Fruit fly (Drosophila melanogaster) whole organism, embryonic: ENCODE results near the gene CG3337.

ENCODE experiments used
- Ada2b ChIP-seq: fragments of 200-800 bp; sonication (Bioruptor generic); IDR thresholded peaks from 2 replicates; pipeline ENCODE4 v1.3.6; 2022; ENCODE audit warnings: missing biosample characterization, missing genetic modification characterization
- Atf6 ChIP-seq: fragments of 200-800 bp; sonication (Bioruptor generic); IDR thresholded peaks from 2 replicates; pipeline ENCODE4 v1.3.6; 2022; ENCODE audit warnings: missing biosample characterization, missing genetic modification characterization
- BEAF-32 ChIP-seq: fragments of 200-800 bp; sonication (Bioruptor generic); optimal IDR thresholded peaks from 3 replicates; lab custom pipeline; 2017; ENCODE audit warnings: missing biosample characterization, missing genetic modification characterization, mild to moderate bottlenecking, moderate library complexity, missing genetic modification reagents
- CG10462 ChIP-seq: fragments of 200-800 bp; sonication (Bioruptor generic); optimal IDR thresholded peaks from 2 replicates; lab custom pipeline; 2016; ENCODE audit warnings: missing biosample characterization, missing genetic modification characterization
- CG11723 ChIP-seq: fragments of 200-800 bp; sonication (Bioruptor generic); optimal IDR thresholded peaks from 2 replicates; lab custom pipeline; 2017; ENCODE audit warnings: missing biosample characterization, mild to moderate bottlenecking, missing genetic modification characterization
- CG12236 ChIP-seq: fragments of 200-800 bp; sonication (Bioruptor generic); optimal IDR thresholded peaks from 2 replicates; lab custom pipeline; 2016; ENCODE audit warnings: missing biosample characterization, missing genetic modification characterization
- CG13894 ChIP-seq: fragments of 200-800 bp; sonication (Bioruptor generic); optimal IDR thresholded peaks from 3 replicates; lab custom pipeline; 2018; ENCODE audit warnings: missing biosample characterization, mild to moderate bottlenecking, missing genetic modification characterization, moderate library complexity
- CG14667 ChIP-seq: fragments of 200-800 bp; sonication (Bioruptor generic); IDR thresholded peaks from 2 replicates; pipeline ENCODE4 v1.3.6; 2022; ENCODE audit warnings: missing biosample characterization, missing genetic modification characterization
- CG16779 ChIP-seq: fragments of 200-800 bp; sonication (Bioruptor generic); IDR thresholded peaks from 2 replicates; pipeline ENCODE4 v1.3.6; 2022; ENCODE audit warnings: missing biosample characterization, missing genetic modification characterization
- CG17328 ChIP-seq: fragments of 200-800 bp; sonication (Bioruptor generic); IDR thresholded peaks from 2 replicates; pipeline ENCODE4 v1.3.6; 2022; ENCODE audit warnings: missing biosample characterization, missing genetic modification characterization
- CG17912 ChIP-seq: fragments of 200-800 bp; sonication (Bioruptor generic); optimal IDR thresholded peaks from 2 replicates; lab custom pipeline; 2018; ENCODE audit warnings: missing biosample characterization, mild to moderate bottlenecking, missing genetic modification characterization
- CG18011 ChIP-seq: fragments of 200-800 bp; sonication (Bioruptor generic); optimal IDR thresholded peaks from 2 replicates; lab custom pipeline; 2017; ENCODE audit warnings: missing biosample characterization, missing genetic modification characterization, mild to moderate bottlenecking, moderate library complexity, missing genotype
- CG31365 ChIP-seq: fragments of 200-800 bp; sonication (Bioruptor generic); optimal IDR thresholded peaks from 2 replicates; lab custom pipeline; 2018; ENCODE audit warnings: missing biosample characterization, mild to moderate bottlenecking, missing genetic modification characterization
- CG31441 ChIP-seq: fragments of 200-800 bp; sonication (Bioruptor generic); IDR thresholded peaks from 2 replicates; pipeline ENCODE4 v1.3.6; 2022; ENCODE audit warnings: missing biosample characterization, missing genetic modification characterization
- CG4360 ChIP-seq: fragments of 200-800 bp; sonication (Bioruptor generic); IDR thresholded peaks from 2 replicates; pipeline ENCODE4 v1.3.6; 2022; ENCODE audit warnings: missing biosample characterization, missing genetic modification characterization
- CG6175 ChIP-seq: fragments of 200-800 bp; sonication (Bioruptor generic); IDR thresholded peaks from 3 replicates; pipeline ENCODE4 v1.3.6; 2022; ENCODE audit warnings: missing biosample characterization, missing genetic modification characterization
- CG6813 ChIP-seq: fragments of 200-800 bp; sonication (Bioruptor generic); optimal IDR thresholded peaks from 2 replicates; lab custom pipeline; 2017; ENCODE audit warnings: missing biosample characterization, missing genetic modification characterization, mild to moderate bottlenecking, moderate library complexity, missing genetic modification reagents
- CG8359 ChIP-seq: fragments of 200-800 bp; sonication (Bioruptor generic); optimal IDR thresholded peaks from 2 replicates; lab custom pipeline; 2017; ENCODE audit warnings: missing biosample characterization, mild to moderate bottlenecking, missing genetic modification characterization, borderline replicate concordance
- CHES-1-like ChIP-seq: fragments of 200-800 bp; sonication (Bioruptor generic); optimal IDR thresholded peaks from 2 replicates; lab custom pipeline; 2016; ENCODE audit warnings: missing biosample characterization, missing genetic modification characterization
- Chrac-16 ChIP-seq: fragments of 200-800 bp; sonication (Bioruptor generic); optimal IDR thresholded peaks from 3 replicates; lab custom pipeline; 2016; ENCODE audit warnings: missing biosample characterization, missing genetic modification characterization
- D19B ChIP-seq: fragments of 200-800 bp; sonication (Bioruptor generic); optimal IDR thresholded peaks from 2 replicates; lab custom pipeline; 2017; ENCODE audit warnings: missing biosample characterization, mild to moderate bottlenecking, missing genetic modification characterization
- Dfd ChIP-seq, 2 experiments: fragments of >200 bp; optimal IDR thresholded peaks; 2 replicates each; lab custom pipeline; 2017; ENCODE audit warnings: missing biosample characterization in 2 of 2, missing genetic modification characterization in 2 of 2
- E2f2 ChIP-seq: fragments of 200-800 bp; sonication (Bioruptor generic); IDR thresholded peaks from 2 replicates; pipeline ENCODE4 v1.3.6; 2022; ENCODE audit warnings: missing biosample characterization, missing genetic modification characterization
- Ets65A ChIP-seq: fragments of 200-800 bp; sonication (Bioruptor generic); peaks from one replicate; lab custom pipeline; 2016; ENCODE audit warnings: missing biosample characterization, missing genetic modification characterization
- Hey ChIP-seq: fragments of 200-800 bp; sonication (Bioruptor generic); optimal IDR thresholded peaks from 3 replicates; lab custom pipeline; 2018; ENCODE audit warnings: missing biosample characterization, mild to moderate bottlenecking, missing genetic modification characterization
- HmgD ChIP-seq: fragments of 200-800 bp; sonication (Bioruptor generic); optimal IDR thresholded peaks from 3 replicates; lab custom pipeline; 2016; ENCODE audit warnings: missing biosample characterization, missing genetic modification characterization
- MESR4 ChIP-seq: fragments of 200-800 bp; sonication (Bioruptor generic); optimal IDR thresholded peaks from 2 replicates; lab custom pipeline; 2018; ENCODE audit warnings: missing biosample characterization, mild to moderate bottlenecking, missing genetic modification characterization, moderate library complexity
- Ravus ChIP-seq: fragments of 200-800 bp; sonication (Bioruptor generic); IDR thresholded peaks from 2 replicates; pipeline ENCODE4 v1.3.6; 2022; ENCODE audit warnings: missing biosample characterization, missing genetic modification characterization
- Scr ChIP-seq: fragments of 200-800 bp; sonication (Bioruptor generic); IDR thresholded peaks from 2 replicates; pipeline ENCODE4 v1.3.6; 2022; ENCODE audit warnings: missing biosample characterization, missing genetic modification characterization; ENCODE audit not compliant: partially characterized antibody
- Sox102F ChIP-seq: fragments of 200-800 bp; sonication (Bioruptor generic); optimal IDR thresholded peaks from 2 replicates; lab custom pipeline; 2018; ENCODE audit warnings: missing biosample characterization, mild to moderate bottlenecking, missing genetic modification characterization, moderate library complexity
- amos ChIP-seq: fragments of 200-800 bp; sonication (Bioruptor generic); IDR thresholded peaks from 2 replicates; pipeline ENCODE4 v1.3.6; 2022; ENCODE audit warnings: missing biosample characterization, missing genetic modification characterization; ENCODE audit not compliant: partially characterized antibody
- cad ChIP-seq: fragments of >200 bp; optimal IDR thresholded peaks from 2 replicates; lab custom pipeline; 2017; ENCODE audit warnings: missing biosample characterization, missing genetic modification characterization
- chm ChIP-seq: fragments of 200-800 bp; sonication (Bioruptor generic); IDR thresholded peaks from 2 replicates; pipeline ENCODE4 v1.3.6; 2022; ENCODE audit warnings: missing biosample characterization, missing genetic modification characterization
- croc ChIP-seq: fragments of 200-800 bp; sonication (Bioruptor generic); conservative IDR thresholded peaks from 3 replicates; pipeline ENCODE4 v1.3.6; 2022; ENCODE audit warnings: missing biosample characterization, missing genetic modification characterization
- cwo ChIP-seq: fragments of 200-800 bp; sonication (Bioruptor generic); optimal IDR thresholded peaks from 3 replicates; lab custom pipeline; 2017; ENCODE audit warnings: missing biosample characterization, missing genetic modification characterization, mild to moderate bottlenecking, moderate library complexity, missing genetic modification reagents
- disco-r ChIP-seq: fragments of 200-800 bp; sonication (Bioruptor generic); optimal IDR thresholded peaks from 2 replicates; lab custom pipeline; 2016; ENCODE audit warnings: missing biosample characterization, missing genetic modification characterization
- emc ChIP-seq: fragments of 200-800 bp; sonication (Bioruptor generic); optimal IDR thresholded peaks from 2 replicates; lab custom pipeline; 2016; ENCODE audit warnings: missing biosample characterization, missing genetic modification characterization
- gcm ChIP-seq: fragments of 200-800 bp; sonication (Bioruptor generic); optimal IDR thresholded peaks from 2 replicates; lab custom pipeline; 2019; ENCODE audit warnings: missing biosample characterization, mild to moderate bottlenecking, missing genetic modification characterization, moderate library complexity
- her ChIP-seq: fragments of 200-800 bp; sonication (Bioruptor generic); optimal IDR thresholded peaks from 2 replicates; lab custom pipeline; 2016; ENCODE audit warnings: missing biosample characterization, missing genetic modification characterization
- kah ChIP-seq: fragments of 200-800 bp; sonication (Bioruptor generic); optimal IDR thresholded peaks from 2 replicates; lab custom pipeline; 2018; ENCODE audit warnings: missing biosample characterization, mild to moderate bottlenecking, missing genetic modification characterization
- kni ChIP-seq: fragments of 200-800 bp; sonication (Bioruptor generic); optimal IDR thresholded peaks from 3 replicates; lab custom pipeline; 2017; ENCODE audit warnings: mild to moderate bottlenecking, missing biosample characterization, missing genetic modification reagents, missing genetic modification characterization
- lilli ChIP-seq: fragments of 200-800 bp; sonication (Bioruptor generic); optimal IDR thresholded peaks from 3 replicates; lab custom pipeline; 2016; ENCODE audit warnings: missing biosample characterization, missing genetic modification characterization
- lmd ChIP-seq: fragments of 200-800 bp; sonication (Bioruptor generic); IDR thresholded peaks from 2 replicates; pipeline ENCODE4 v1.3.6; 2022; ENCODE audit warnings: missing biosample characterization, missing genetic modification characterization
- nerfin-1 ChIP-seq: fragments of 200-800 bp; sonication (Bioruptor generic); optimal IDR thresholded peaks from 3 replicates; lab custom pipeline; 2019; ENCODE audit warnings: missing biosample characterization, mild to moderate bottlenecking, missing genetic modification characterization, moderate library complexity
- odd ChIP-seq: fragments of 200-800 bp; sonication (Bioruptor generic); optimal IDR thresholded peaks from 2 replicates; lab custom pipeline; 2017; ENCODE audit warnings: missing biosample characterization, mild to moderate bottlenecking, missing genetic modification characterization
- org-1 ChIP-seq: fragments of 200-800 bp; sonication (Bioruptor generic); optimal IDR thresholded peaks from 2 replicates; lab custom pipeline; 2017; ENCODE audit warnings: missing biosample characterization, missing genetic modification characterization
- shn ChIP-seq: fragments of 200-800 bp; sonication (Bioruptor generic); optimal IDR thresholded peaks from 3 replicates; lab custom pipeline; 2016; ENCODE audit warnings: missing biosample characterization, missing genetic modification characterization
- sima ChIP-seq: fragments of 200-800 bp; sonication (Bioruptor generic); optimal IDR thresholded peaks from 2 replicates; lab custom pipeline; 2016; ENCODE audit warnings: missing biosample characterization, missing genetic modification characterization
- tgo ChIP-seq: fragments of 200-800 bp; sonication (Bioruptor generic); IDR thresholded peaks from 3 replicates; pipeline ENCODE4 v1.3.6; 2022; ENCODE audit warnings: missing biosample characterization, missing genetic modification characterization
- toy ChIP-seq: fragments of 200-800 bp; sonication (Bioruptor generic); IDR thresholded peaks from 2 replicates; pipeline ENCODE4 v1.3.6; 2022; ENCODE audit warnings: missing biosample characterization, missing genetic modification characterization
- vfl ChIP-seq: fragments of 200-800 bp; sonication (Bioruptor generic); optimal IDR thresholded peaks from 2 replicates; lab custom pipeline; 2016; ENCODE audit warnings: missing biosample characterization, missing genetic modification characterization
- zfh2 ChIP-seq: fragments of 200-800 bp; sonication (Bioruptor generic); optimal IDR thresholded peaks from 2 replicates; lab custom pipeline; 2016; ENCODE audit warnings: missing biosample characterization, missing genetic modification characterization

CG3337 gene

DNA sequence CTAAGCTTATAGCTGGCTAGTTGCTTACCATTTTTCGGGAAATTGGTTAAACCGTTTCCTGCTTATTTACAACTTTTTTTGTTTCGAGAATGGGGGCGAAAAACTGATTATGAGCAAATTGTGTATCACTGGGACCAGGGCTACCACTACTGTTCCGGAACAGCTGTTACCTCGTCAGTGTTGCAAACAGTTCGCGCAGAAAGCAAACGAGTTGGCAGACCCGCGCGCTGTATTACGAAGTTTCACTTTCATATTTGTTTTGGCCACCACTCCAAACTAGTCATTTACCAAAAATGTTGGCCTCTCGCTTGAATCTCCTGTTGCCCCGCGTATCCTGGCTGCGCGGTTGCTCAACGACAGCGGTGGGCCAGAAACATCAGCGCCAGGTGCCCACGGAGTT, 46.5 kb upstream of the CG3337 start, which contains the start of the genes AP-2sigma and Idi (continued):
- peak; percentile 26 for TF ChIP-seq kni (GFP tag; lab: Kevin White, UChicago)
- peak; percentile 21 for TF ChIP-seq CG13894 (tag; lab: Kevin White, UChicago)
- TF ChIP-seq lilli (GFP tag; lab: Kevin White, UChicago) = peak; percentile 10
- TF ChIP-seq chm (GFP tag; lab: Robert Waterston, UW) = peak; percentile 65
- TF ChIP-seq gcm (GFP tag; lab: Kevin White, UChicago) = peak; percentile 40
- no peak for TF ChIP-seq CG12236 (GFP tag; lab: Kevin White, UChicago)
- 0 out of 2 replicates have a peak, but pooled peaks have one; percentile 16 for TF ChIP-seq CG31441 (GFP tag; lab: Robert Waterston, UW)
- TF ChIP-seq Dfd (GFP tag; optimal IDR thresholded peaks at IDR 0.05; lab: Kevin White, UChicago) = no peak
- no peak for TF ChIP-seq tgo (GFP tag; lab: Robert Waterston, UW)
- no peak for TF ChIP-seq CG17328
- TF ChIP-seq Ada2b = no peak
- TF ChIP-seq E2f2 (GFP tag; lab: Robert Waterston, UW) = peak; percentile 58
- TF ChIP-seq CG6813 (GFP tag; lab: Kevin White, UChicago) = no peak
- 0 out of 2 replicates have a peak, but pooled peaks have one; percentile 14 for TF ChIP-seq Scr (GFP tag; lab: Robert Waterston, UW)
- TF ChIP-seq CG11723 (GFP tag; lab: Kevin White, UChicago) = no peak
- no peak for TF ChIP-seq toy (GFP tag; lab: Robert Waterston, UW)
- no peak for TF ChIP-seq CG16779 (GFP tag; lab: Robert Waterston, UW)
- peak; percentile 42; the same call in 1 of the 2 replicates for TF ChIP-seq amos (GFP tag; lab: Robert Waterston, UW)
- TF ChIP-seq Ravus (GFP tag; lab: Robert Waterston, UW) = no peak
- TF ChIP-seq CHES-1-like (GFP tag; lab: Kevin White, UChicago) = peak; percentile 63
- TF ChIP-seq HmgD = no peak
- no peak for TF ChIP-seq Atf6 (GFP tag; lab: Robert Waterston, UW)
- 0 out of 2 replicates have a peak, but pooled peaks have one; percentile 10 for TF ChIP-seq lmd (GFP tag; lab: Robert Waterston, UW)
- peak; percentile 36 for TF ChIP-seq CG4360
- TF ChIP-seq CG18011 (GFP tag; lab: Kevin White, UChicago) = no peak
- no peak for TF ChIP-seq CG14667
- no peak for TF ChIP-seq cad (GFP tag; lab: Kevin White, UChicago)
- peak; percentile 43 for TF ChIP-seq her
- peak; percentile 90 for TF ChIP-seq Ets65A (GFP tag; lab: Kevin White, UChicago)
- no peak for TF ChIP-seq vfl (GFP tag; lab: Kevin White, UChicago)
- peak; percentile 36 for TF ChIP-seq zfh2 (GFP tag; lab: Kevin White, UChicago)
- no peak for TF ChIP-seq org-1 (GFP tag; lab: Kevin White, UChicago)
- no peak for TF ChIP-seq D19B (GFP tag; lab: Kevin White, UChicago)
- no peak for TF ChIP-seq shn (GFP tag; lab: Kevin White, UChicago)
- TF ChIP-seq kah (GFP tag; lab: Kevin White, UChicago) = no peak
- no peak for TF ChIP-seq CG8359 (GFP tag; lab: Kevin White, UChicago)
- TF ChIP-seq croc = peak; percentile 24; the same call in 1 of the 3 replicates
- TF ChIP-seq nerfin-1 (tag; lab: Kevin White, UChicago) = peak; percentile 42
- TF ChIP-seq emc (GFP tag; lab: Kevin White, UChicago) = no peak
- peak; percentile 42 for TF ChIP-seq CG17912 (GFP tag; lab: Kevin White, UChicago)
- no peak for TF ChIP-seq odd (GFP tag; lab: Kevin White, UChicago)
- TF ChIP-seq CG10462 = no peak
- peak; percentile 37 for TF ChIP-seq disco-r (GFP tag; lab: Kevin White, UChicago)
- TF ChIP-seq Hey (tag; lab: Kevin White, UChicago) = no peak
- TF ChIP-seq MESR4 (GFP tag; lab: Kevin White, UChicago) = peak; percentile 83
- no peak for TF ChIP-seq sima (GFP tag; lab: Kevin White, UChicago)
- TF ChIP-seq cwo (GFP tag; lab: Kevin White, UChicago) = no peak
- TF ChIP-seq Chrac-16 = no peak
- TF ChIP-seq Sox102F (GFP tag; lab: Kevin White, UChicago) = no peak
- TF ChIP-seq CG6175 (GFP tag; lab: Robert Waterston, UW) = no peak
- peak; percentile 46 for TF ChIP-seq BEAF-32
- TF ChIP-seq CG31365 (tag; lab: Kevin White, UChicago) = no peak
